Fruit fly (Drosophila melanogaster) whole organism: ENCODE data around the gene CG14515.

Experiments
- CG8478 ChIP-seq: fragments of >200 bp; optimal IDR thresholded peaks from 2 replicates; lab custom pipeline; 2018; ENCODE audit warnings: inconsistent platforms
- Dll ChIP-seq: fragments of >200 bp; optimal IDR thresholded peaks from 2 replicates; lab custom pipeline; 2017
- EcR ChIP-seq, 2 experiments: fragments of >200 bp; optimal IDR thresholded peaks; 2 replicates each; lab custom pipeline; 2017; ENCODE audit warnings: missing biosample characterization in 2 of 2, missing genetic modification characterization in 2 of 2, missing genetic modification reagents in 2 of 2
- pan ChIP-seq: fragments of >200 bp; optimal IDR thresholded peaks from 2 replicates; lab custom pipeline; 2017
- psq ChIP-seq: fragments of >200 bp; optimal IDR thresholded peaks from 2 replicates; lab custom pipeline; 2017
- usp ChIP-seq: fragments of >200 bp; optimal IDR thresholded peaks from 2 replicates; lab custom pipeline; 2017; ENCODE audit warnings: missing biosample characterization, missing genetic modification characterization, mixed read lengths

dm6 chr3R:29216484-29216863 is 19.1 kb downstream of the CG14515 start:
- no peak for TF ChIP-seq pan (lab: Kevin White, UChicago)
- TF ChIP-seq Dll (lab: Kevin White, UChicago) = no peak
- TF ChIP-seq CG8478 = no peak
- no peak for TF ChIP-seq psq (lab: Kevin White, UChicago)
- no peak for TF ChIP-seq usp
- no peak for TF ChIP-seq EcR (GFP tag; optimal IDR thresholded peaks at IDR 0.05; lab: Kevin White, UChicago)
